Worm (Caenorhabditis elegans) whole organism, L4 larva: ENCODE results near the gene cyp-33B1.

ENCODE experiments used
- R02D3.7 ChIP-seq: fragments of 150-350 bp; sonication (generic microtip); optimal IDR thresholded peaks from 3 replicates; lab custom pipeline; 2014; ENCODE audit warnings: missing biosample characterization, missing genetic modification characterization
- ZK546.5 ChIP-seq, 2 experiments: sonication (generic microtip); optimal IDR thresholded peaks; 2 replicates each; lab custom pipeline; 2017; ENCODE audit warnings: missing biosample characterization in 2 of 2, missing genetic modification characterization in 2 of 2
- aha-1 ChIP-seq: fragments of 150-350 bp; peaks from one replicate; lab custom pipeline; 2014; ENCODE audit warnings: missing biosample characterization, missing genetic modification characterization
- ceh-82 ChIP-seq: sonication (generic microtip); optimal IDR thresholded peaks from 2 replicates; lab custom pipeline; 2017; ENCODE audit warnings: missing biosample characterization, missing genetic modification characterization
- ces-1 ChIP-seq: fragments of 150-350 bp; sonication (generic microtip); optimal IDR thresholded peaks from 4 replicates; lab custom pipeline; 2014; ENCODE audit warnings: missing biosample characterization, missing genetic modification reagents, missing genetic modification characterization
- lsy-2 ChIP-seq, 2 experiments: fragments of 150-350 bp in 1 of 2; sonication (generic microtip) in 1 of 2; optimal IDR thresholded peaks; 2 replicates each; lab custom pipeline; 2014 to 2017; ENCODE audit warnings: missing biosample characterization in 2 of 2, missing genetic modification characterization in 2 of 2
- nhr-11 ChIP-seq: fragments of 150-350 bp; optimal IDR thresholded peaks from 2 replicates; lab custom pipeline; 2014; ENCODE audit warnings: missing biosample characterization, missing genetic modification characterization
- nhr-6 ChIP-seq: fragments of 150-350 bp; optimal IDR thresholded peaks from 2 replicates; lab custom pipeline; 2014; ENCODE audit warnings: missing biosample characterization, missing genetic modification characterization

- TF ChIP-seq nhr-6 (tag; lab: Kevin White, UChicago) (no peak), ces-1 (GFP tag; lab: Kevin White, UChicago) (no peak), lsy-2 (tag; optimal IDR thresholded peaks at IDR 0.05; lab: Kevin White, UChicago) (no peak), ZK546.5 (tag; optimal IDR thresholded peaks at IDR 0.05; lab: Kevin White, UChicago) (no peak), R02D3.7 (tag; lab: Kevin White, UChicago) (no peak), aha-1 (tag; lab: Kevin White, UChicago) (no peak), nhr-11 (tag; lab: Kevin White, UChicago) (no peak), ceh-82 (tag; lab: Kevin White, UChicago) (no peak)
These were observed 3.7 kb downstream of the cyp-33B1 start, which contains the start of gene nhr-30 for ce11 chrV:9044871-9045270.
